Fruit fly (Drosophila melanogaster) whole organism, embryonic: ENCODE results near the gene Cyp310a1.
A peak's percentile ranks its signal among the peaks of the same experiment; 100 is the strongest.

Source experiments
- Antp ChIP-seq: fragments of 200-800 bp; sonication (Bioruptor generic); optimal IDR thresholded peaks from 3 replicates; lab custom pipeline; 2016; ENCODE audit warnings: missing biosample characterization, missing genetic modification characterization
- Bgb ChIP-seq: fragments of 200-800 bp; sonication (Bioruptor generic); IDR thresholded peaks from 2 replicates; pipeline ENCODE4 v1.3.6; 2022; ENCODE audit warnings: missing biosample characterization, missing genetic modification characterization; ENCODE audit not compliant: partially characterized antibody
- Blimp-1 ChIP-seq: fragments of 200-800 bp; sonication (Bioruptor generic); optimal IDR thresholded peaks from 3 replicates; lab custom pipeline; 2018; ENCODE audit warnings: missing biosample characterization, missing genetic modification characterization, mild to moderate bottlenecking, moderate library complexity, missing genetic modification reagents
- CG10274 ChIP-seq: fragments of 200-800 bp; sonication (Bioruptor generic); optimal IDR thresholded peaks from 3 replicates; lab custom pipeline; 2017; ENCODE audit warnings: missing biosample characterization, mild to moderate bottlenecking, missing genetic modification characterization
- CG11398 ChIP-seq: fragments of 200-800 bp; sonication (Bioruptor generic); optimal IDR thresholded peaks from 2 replicates; lab custom pipeline; 2016; ENCODE audit warnings: missing biosample characterization, missing genetic modification characterization
- CG12104 ChIP-seq: fragments of 200-800 bp; sonication (Bioruptor generic); optimal IDR thresholded peaks from 3 replicates; lab custom pipeline; 2016; ENCODE audit warnings: missing biosample characterization, missing genetic modification characterization
- CG12219 ChIP-seq: fragments of 200-800 bp; sonication (Bioruptor generic); optimal IDR thresholded peaks from 3 replicates; lab custom pipeline; 2018; ENCODE audit warnings: missing biosample characterization, mild to moderate bottlenecking, missing genetic modification characterization
- CG12659 ChIP-seq: fragments of 200-800 bp; sonication (Bioruptor generic); optimal IDR thresholded peaks from 3 replicates; lab custom pipeline; 2017; ENCODE audit warnings: mild to moderate bottlenecking, missing biosample characterization, missing genetic modification reagents, missing genetic modification characterization
- CG1529 ChIP-seq: fragments of 200-800 bp; sonication (Bioruptor generic); optimal IDR thresholded peaks from 3 replicates; lab custom pipeline; 2018; ENCODE audit warnings: missing biosample characterization, missing genetic modification characterization
- CG15514 ChIP-seq: fragments of 200-800 bp; sonication (Bioruptor generic); optimal IDR thresholded peaks from 3 replicates; lab custom pipeline; 2017; ENCODE audit warnings: missing biosample characterization, missing genetic modification characterization, mild to moderate bottlenecking, moderate library complexity, missing genetic modification reagents
- CG2202 ChIP-seq: fragments of 200-800 bp; sonication (Bioruptor generic); optimal IDR thresholded peaks from 2 replicates; lab custom pipeline; 2018; ENCODE audit warnings: missing biosample characterization, mild to moderate bottlenecking, missing genetic modification characterization
- CG31224 ChIP-seq: fragments of 200-800 bp; sonication (Bioruptor generic); IDR thresholded peaks from 2 replicates; pipeline ENCODE4 v1.3.6; 2022; ENCODE audit warnings: missing biosample characterization, missing genetic modification characterization
- CG31388 ChIP-seq: fragments of 200-800 bp; sonication (Bioruptor generic); optimal IDR thresholded peaks from 2 replicates; lab custom pipeline; 2016; ENCODE audit warnings: missing biosample characterization, missing genetic modification characterization
- CG3163 ChIP-seq: fragments of 200-800 bp; sonication (Bioruptor generic); optimal IDR thresholded peaks from 3 replicates; lab custom pipeline; 2016; ENCODE audit warnings: missing biosample characterization, missing genetic modification characterization
- CG3838 ChIP-seq: fragments of 200-800 bp; sonication (Bioruptor generic); optimal IDR thresholded peaks from 3 replicates; lab custom pipeline; 2016; ENCODE audit warnings: missing biosample characterization, missing genetic modification characterization
- CG4707 ChIP-seq: fragments of 200-800 bp; sonication (Bioruptor generic); optimal IDR thresholded peaks from 2 replicates; lab custom pipeline; 2018; ENCODE audit warnings: missing biosample characterization, mild to moderate bottlenecking, missing genetic modification characterization, moderate library complexity
- CG4730 ChIP-seq: fragments of 200-800 bp; sonication (Bioruptor generic); IDR thresholded peaks from 2 replicates; pipeline ENCODE4 v1.3.6; 2022; ENCODE audit warnings: missing biosample characterization, missing genetic modification characterization
- CG6254 ChIP-seq: fragments of 200-800 bp; sonication (Bioruptor generic); optimal IDR thresholded peaks from 3 replicates; lab custom pipeline; 2017; ENCODE audit warnings: mild to moderate bottlenecking, missing biosample characterization, missing genetic modification reagents, missing genetic modification characterization
- CG7556 ChIP-seq: fragments of 200-800 bp; sonication (Bioruptor generic); optimal IDR thresholded peaks from 2 replicates; lab custom pipeline; 2017; ENCODE audit warnings: missing biosample characterization, mild to moderate bottlenecking, missing genetic modification characterization
- CG7786 ChIP-seq: fragments of 200-800 bp; sonication (Bioruptor generic); optimal IDR thresholded peaks from 2 replicates; lab custom pipeline; 2016; ENCODE audit warnings: missing biosample characterization, missing genetic modification characterization
- CG8359 ChIP-seq: fragments of 200-800 bp; sonication (Bioruptor generic); optimal IDR thresholded peaks from 2 replicates; lab custom pipeline; 2017; ENCODE audit warnings: missing biosample characterization, mild to moderate bottlenecking, missing genetic modification characterization, borderline replicate concordance
- Dll ChIP-seq: fragments of 200-800 bp; sonication (Bioruptor generic); IDR thresholded peaks from 4 replicates; pipeline ENCODE4 v1.3.6; 2022; ENCODE audit warnings: missing biosample characterization, missing genetic modification characterization; ENCODE audit not compliant: partially characterized antibody
- Eip74EF ChIP-seq, 2 experiments: fragments of 200-800 bp in 1 of 2; fragments of >200 bp in 1 of 2; sonication (Bioruptor generic) in 1 of 2; optimal IDR thresholded peaks; 2 replicates each; lab custom pipeline; 2017 to 2019; ENCODE audit warnings: missing biosample characterization in 2 of 2, missing genetic modification characterization in 2 of 2, mild to moderate bottlenecking in 1 of 2, moderate library complexity in 1 of 2
- H15 ChIP-seq: fragments of 200-800 bp; sonication (Bioruptor generic); IDR thresholded peaks from 3 replicates; pipeline ENCODE4 v1.3.6; 2022; ENCODE audit warnings: missing biosample characterization, missing genetic modification characterization
- Jarid2 ChIP-seq: fragments of 200-800 bp; sonication (Bioruptor generic); optimal IDR thresholded peaks from 3 replicates; lab custom pipeline; 2017; ENCODE audit warnings: mild to moderate bottlenecking, missing biosample characterization, missing genetic modification reagents, missing genetic modification characterization
- Nf-YC ChIP-seq: fragments of 200-800 bp; optimal IDR thresholded peaks from 3 replicates; lab custom pipeline; 2019; ENCODE audit warnings: missing biosample characterization, mild to moderate bottlenecking, missing genetic modification characterization, moderate library complexity
- Oaz ChIP-seq: fragments of 200-800 bp; sonication (Bioruptor generic); IDR thresholded peaks from 2 replicates; pipeline ENCODE4 v1.3.6; 2022; ENCODE audit warnings: missing biosample characterization, missing genetic modification characterization
- Xbp1 ChIP-seq: fragments of 200-800 bp; sonication (Bioruptor generic); optimal IDR thresholded peaks from 3 replicates; lab custom pipeline; 2016; ENCODE audit warnings: missing biosample characterization, mild to moderate bottlenecking, missing genetic modification characterization
- ab ChIP-seq: fragments of 200-800 bp; sonication (Bioruptor generic); optimal IDR thresholded peaks from 2 replicates; lab custom pipeline; 2016; ENCODE audit warnings: missing biosample characterization, missing genetic modification characterization
- bbx ChIP-seq: fragments of 200-800 bp; sonication (Bioruptor generic); IDR thresholded peaks from 2 replicates; pipeline ENCODE4 v1.3.6; 2022; ENCODE audit warnings: missing biosample characterization, missing genetic modification characterization; ENCODE audit not compliant: partially characterized antibody
- bowl ChIP-seq: fragments of 200-800 bp; sonication (Bioruptor generic); IDR thresholded peaks from 2 replicates; pipeline ENCODE4 v1.3.6; 2022; ENCODE audit warnings: missing biosample characterization, missing genetic modification characterization
- cato ChIP-seq: fragments of 200-800 bp; sonication (Bioruptor generic); optimal IDR thresholded peaks from 2 replicates; lab custom pipeline; 2016; ENCODE audit warnings: missing biosample characterization, missing genetic modification characterization, borderline replicate concordance
- cg ChIP-seq: fragments of 200-800 bp; sonication (Bioruptor generic); optimal IDR thresholded peaks from 3 replicates; lab custom pipeline; 2019; ENCODE audit warnings: missing biosample characterization, mild to moderate bottlenecking, missing genetic modification characterization, moderate library complexity
- dmrt99B ChIP-seq: fragments of 200-800 bp; sonication (Bioruptor generic); optimal IDR thresholded peaks from 2 replicates; lab custom pipeline; 2018; ENCODE audit warnings: missing biosample characterization, mild to moderate bottlenecking, missing genetic modification characterization, moderate library complexity
- eve ChIP-seq, 2 experiments: fragments of >200 bp; optimal IDR thresholded peaks; 2 replicates each; lab custom pipeline; 2017; ENCODE audit warnings: missing biosample characterization in 2 of 2, missing genetic modification characterization in 2 of 2
- fd3F ChIP-seq: fragments of 200-800 bp; sonication (Bioruptor generic); optimal IDR thresholded peaks from 2 replicates; lab custom pipeline; 2018; ENCODE audit warnings: missing biosample characterization, mild to moderate bottlenecking, missing genetic modification characterization, moderate library complexity
- hbn ChIP-seq: fragments of 200-800 bp; sonication (Bioruptor generic); IDR thresholded peaks from 2 replicates; pipeline ENCODE4 v1.3.6; 2022; ENCODE audit warnings: missing biosample characterization, missing genetic modification characterization; ENCODE audit not compliant: partially characterized antibody
- ind ChIP-seq: fragments of 200-800 bp; sonication (Bioruptor generic); optimal IDR thresholded peaks from 3 replicates; lab custom pipeline; 2016; ENCODE audit warnings: missing biosample characterization, missing genetic modification characterization
- lov ChIP-seq, 2 experiments: fragments of 200-800 bp in 1 of 2; fragments of >200 bp in 1 of 2; sonication (Bioruptor generic) in 1 of 2; IDR thresholded peaks in 1 of 2; optimal IDR thresholded peaks in 1 of 2; 2 replicates in 1 of 2; 3 replicates in 1 of 2; pipeline versions ENCODE4 v1.3.6 to Lab custom; 2017 to 2022; ENCODE audit warnings: missing biosample characterization in 1 of 2, missing genetic modification characterization in 1 of 2
- mirr ChIP-seq: fragments of 200-800 bp; sonication (Bioruptor generic); optimal IDR thresholded peaks from 3 replicates; lab custom pipeline; 2018; ENCODE audit warnings: missing biosample characterization, mild to moderate bottlenecking, missing genetic modification characterization
- org-1 ChIP-seq: fragments of 200-800 bp; sonication (Bioruptor generic); optimal IDR thresholded peaks from 2 replicates; lab custom pipeline; 2017; ENCODE audit warnings: missing biosample characterization, missing genetic modification characterization
- pb ChIP-seq: fragments of 200-800 bp; sonication (Bioruptor generic); optimal IDR thresholded peaks from 3 replicates; lab custom pipeline; 2016; ENCODE audit warnings: missing biosample characterization, missing genetic modification characterization
- pros ChIP-seq: fragments of 200-800 bp; sonication (Bioruptor generic); optimal IDR thresholded peaks from 3 replicates; lab custom pipeline; 2019; ENCODE audit warnings: missing biosample characterization, mild to moderate bottlenecking, missing genetic modification characterization, moderate library complexity
- schlank ChIP-seq: fragments of 200-800 bp; sonication (Bioruptor generic); optimal IDR thresholded peaks from 2 replicates; lab custom pipeline; 2018; ENCODE audit warnings: missing biosample characterization, mild to moderate bottlenecking, missing genetic modification characterization
- sens ChIP-seq: fragments of 200-800 bp; sonication (Bioruptor generic); peaks from one replicate; lab custom pipeline; 2016; ENCODE audit warnings: missing biosample characterization, missing genetic modification characterization
- sqz ChIP-seq: fragments of 200-800 bp; sonication (Bioruptor generic); optimal IDR thresholded peaks from 3 replicates; lab custom pipeline; 2018; ENCODE audit warnings: missing biosample characterization, mild to moderate bottlenecking, missing genetic modification characterization
- ssp ChIP-seq: fragments of 200-800 bp; sonication (Bioruptor generic); IDR thresholded peaks from 2 replicates; pipeline ENCODE4 v1.3.6; 2022; ENCODE audit warnings: missing biosample characterization, missing genetic modification characterization
- tap ChIP-seq: fragments of 200-800 bp; optimal IDR thresholded peaks from 3 replicates; lab custom pipeline; 2019; ENCODE audit warnings: missing biosample characterization, mild to moderate bottlenecking, missing genetic modification characterization, moderate library complexity
- zen ChIP-seq: fragments of 200-800 bp; sonication (Bioruptor generic); optimal IDR thresholded peaks from 3 replicates; lab custom pipeline; 2018; ENCODE audit warnings: missing biosample characterization, mild to moderate bottlenecking, missing genetic modification characterization, moderate library complexity

The Cyp310a1 gene

dm6 chr2L:18604986-18605385, 47.8 kb downstream of the Cyp310a1 start, which contains the start of gene CG10413 (continued):
- no peak for TF ChIP-seq hbn (GFP tag; lab: Robert Waterston, UW)
- peak; percentile 56; the same call in 3 of the 4 replicates for TF ChIP-seq Dll (GFP tag; lab: Robert Waterston, UW)
- peak; percentile 93 for TF ChIP-seq Nf-YC (tag; lab: Kevin White, UChicago)
- TF ChIP-seq ab = peak; percentile 97
- TF ChIP-seq CG1529 (GFP tag; lab: Kevin White, UChicago) = peak; percentile 96
- peak; percentile 87 for TF ChIP-seq bowl (GFP tag; lab: Robert Waterston, UW)
- peak; percentile 94 for TF ChIP-seq CG15514 (GFP tag; lab: Kevin White, UChicago)
- no peak for TF ChIP-seq Bgb (GFP tag; lab: Robert Waterston, UW)
- TF ChIP-seq CG2202 (tag; lab: Kevin White, UChicago) = peak; percentile 98
- TF ChIP-seq Oaz (GFP tag; lab: Robert Waterston, UW) = peak; percentile 95
- peak; percentile 95 for TF ChIP-seq cato (GFP tag; lab: Kevin White, UChicago)
- TF ChIP-seq bbx (GFP tag; lab: Robert Waterston, UW) = no peak
- TF ChIP-seq CG6254 = peak; percentile 92
- TF ChIP-seq CG12219 (GFP tag; lab: Kevin White, UChicago) = peak; percentile 98
- peak; percentile 79 for TF ChIP-seq Jarid2 (GFP tag; lab: Kevin White, UChicago)
- peak; percentile 98 for TF ChIP-seq zen (tag; lab: Kevin White, UChicago)
- peak; percentile 98 for TF ChIP-seq ind
- TF ChIP-seq CG10274 (GFP tag; lab: Kevin White, UChicago) = peak; percentile 92
- TF ChIP-seq tap (tag; lab: Kevin White, UChicago) = peak; percentile 97
- peak; percentile 89 for TF ChIP-seq ssp (GFP tag; lab: Robert Waterston, UW)
- peak; percentile 98 for TF ChIP-seq CG7786 (GFP tag; lab: Kevin White, UChicago)
- peak; percentile 93 for TF ChIP-seq CG3838 (GFP tag; lab: Kevin White, UChicago)
- peak; percentile 97 for TF ChIP-seq schlank (tag; lab: Kevin White, UChicago)
- no peak for TF ChIP-seq sqz (GFP tag; lab: Kevin White, UChicago)
- peak; percentile 95 for TF ChIP-seq CG31388
- peak; percentile 96 for TF ChIP-seq CG31224 (GFP tag; lab: Robert Waterston, UW)
- TF ChIP-seq Xbp1 (GFP tag; lab: Kevin White, UChicago) = peak; percentile 99
- peak; percentile 94 for TF ChIP-seq CG11398 (GFP tag; lab: Kevin White, UChicago)
- no peak for TF ChIP-seq eve (GFP tag; optimal IDR thresholded peaks at IDR 0.05; lab: Kevin White, UChicago)
- TF ChIP-seq Antp (GFP tag; lab: Kevin White, UChicago) = peak; percentile 98
- TF ChIP-seq H15 (GFP tag; lab: Robert Waterston, UW) = peak; percentile 96
- TF ChIP-seq pros (GFP tag; lab: Kevin White, UChicago) = peak; percentile 80
- TF ChIP-seq CG12659 (GFP tag; lab: Kevin White, UChicago) = peak; percentile 99
- TF ChIP-seq CG12104 = peak; percentile 96
- peak; percentile 90 for TF ChIP-seq pb (GFP tag; lab: Kevin White, UChicago)
- peak; percentile 94 for TF ChIP-seq CG4707 (GFP tag; lab: Kevin White, UChicago)
- TF ChIP-seq Blimp-1 (GFP tag; lab: Kevin White, UChicago) = peak; percentile 96
- TF ChIP-seq lov (optimal IDR thresholded peaks at IDR 0.05; lab: Kevin White, UChicago) = no peak
- peak; percentile 94 for TF ChIP-seq lov (GFP tag; IDR thresholded peaks at IDR 0.05; lab: Robert Waterston, UW)
- TF ChIP-seq CG8359 = peak; percentile 91
- TF ChIP-seq Eip74EF (GFP tag; optimal IDR thresholded peaks at IDR 0.05; lab: Kevin White, UChicago) = peak in 1 of 2 experiments; percentile 97
- TF ChIP-seq fd3F = peak; percentile 98
- TF ChIP-seq dmrt99B = peak; percentile 97
- TF ChIP-seq sens = peak; percentile 100
- peak; percentile 87 for TF ChIP-seq CG3163 (GFP tag; lab: Kevin White, UChicago)
- peak; percentile 96 for TF ChIP-seq CG7556
- TF ChIP-seq org-1 (GFP tag; lab: Kevin White, UChicago) = peak; percentile 95
- peak; percentile 95 for TF ChIP-seq CG4730
- TF ChIP-seq cg (GFP tag; lab: Kevin White, UChicago) = no peak
- TF ChIP-seq mirr (GFP tag; lab: Kevin White, UChicago) = peak; percentile 98
